Worm (Caenorhabditis elegans) whole organism, young adult: ENCODE results near the gene ubxn-4.
A peak's percentile ranks its signal among the peaks of the same experiment; 100 is the strongest.

ENCODE experiments used
- B0336.3 ChIP-seq: fragments of 200-800 bp; sonication (Bioruptor generic); IDR thresholded peaks from 2 replicates; pipeline ENCODE4 v1.3.6; 2022; ENCODE audit warnings: missing genetic modification characterization, missing compliant biosample characterization
- C17E4.6 ChIP-seq: fragments of 200-800 bp; sonication (Bioruptor generic); IDR thresholded peaks from 2 replicates; pipeline ENCODE4 v1.3.6; 2022; ENCODE audit warnings: missing genetic modification reagents, missing genetic modification characterization, missing compliant biosample characterization
- F52B5.7 ChIP-seq: sonication (generic microtip); optimal IDR thresholded peaks from 2 replicates; lab custom pipeline; 2016; ENCODE audit warnings: mild to moderate bottlenecking, missing genetic modification characterization, missing compliant biosample characterization
- F55B11.4 ChIP-seq: sonication (generic microtip); optimal IDR thresholded peaks from 2 replicates; lab custom pipeline; 2016; ENCODE audit warnings: missing compliant biosample characterization, missing genetic modification characterization, borderline replicate concordance; ENCODE audit not compliant: insufficient read depth
- K11D2.4 ChIP-seq: fragments of 200-800 bp; sonication (Bioruptor generic); IDR thresholded peaks from 2 replicates; pipeline ENCODE4 v1.3.6; 2022; ENCODE audit warnings: missing genetic modification reagents, missing genetic modification characterization, missing compliant biosample characterization
- K12H6.12 ChIP-seq: fragments of 200-800 bp; sonication (Bioruptor generic); optimal IDR thresholded peaks from 2 replicates; lab custom pipeline; 2018; ENCODE audit warnings: mild to moderate bottlenecking, missing genetic modification characterization, missing compliant biosample characterization
- T07F8.4 ChIP-seq: sonication (generic microtip); optimal IDR thresholded peaks from 2 replicates; lab custom pipeline; 2016; ENCODE audit warnings: mild to moderate bottlenecking, missing genetic modification characterization, moderate library complexity, missing compliant biosample characterization
- T26A5.8 ChIP-seq: sonication (generic microtip); optimal IDR thresholded peaks from 2 replicates; lab custom pipeline; 2016; ENCODE audit warnings: missing genetic modification characterization, missing compliant biosample characterization
- Y53F4B.3 ChIP-seq: fragments of 200-800 bp; sonication (Bioruptor generic); IDR thresholded peaks from 2 replicates; pipeline ENCODE4 v1.3.6; 2022; ENCODE audit warnings: missing genetic modification reagents, missing genetic modification characterization, missing compliant biosample characterization
- Y53G8AR.9 ChIP-seq: fragments of 200-800 bp; sonication (Bioruptor generic); conservative IDR thresholded peaks from 2 replicates; pipeline ENCODE4 v1.3.6; 2022; ENCODE audit warnings: missing genetic modification reagents, missing genetic modification characterization, missing compliant biosample characterization
- Y79H2A.3 ChIP-seq: fragments of 200-800 bp; sonication (Bioruptor generic); conservative IDR thresholded peaks from 2 replicates; pipeline ENCODE4 v1.3.6; 2022; ENCODE audit warnings: missing genetic modification reagents, missing genetic modification characterization, missing compliant biosample characterization
- ZK185.1 ChIP-seq: sonication (generic microtip); optimal IDR thresholded peaks from 2 replicates; lab custom pipeline; 2016; ENCODE audit warnings: mild to moderate bottlenecking, missing genetic modification characterization, missing compliant biosample characterization; ENCODE audit not compliant: poor library complexity, severe bottlenecking
- akir-1 ChIP-seq: fragments of 200-800 bp; sonication (Bioruptor generic); optimal IDR thresholded peaks from 2 replicates; lab custom pipeline; 2018; ENCODE audit warnings: mild to moderate bottlenecking, missing genetic modification characterization, moderate library complexity, missing compliant biosample characterization
- aptf-3 ChIP-seq: fragments of 200-800 bp; sonication (Bioruptor generic); IDR thresholded peaks from 2 replicates; pipeline ENCODE4 v1.3.6; 2022; ENCODE audit warnings: missing genetic modification characterization, missing compliant biosample characterization
- atf-7 ChIP-seq: sonication (generic microtip); optimal IDR thresholded peaks from 2 replicates; lab custom pipeline; 2017; ENCODE audit warnings: mild to moderate bottlenecking, missing genetic modification characterization, missing compliant biosample characterization
- ccch-3 ChIP-seq: fragments of 200-800 bp; sonication (Bioruptor generic); optimal IDR thresholded peaks from 2 replicates; lab custom pipeline; 2018; ENCODE audit warnings: mild to moderate bottlenecking, missing genetic modification characterization, missing compliant biosample characterization
- ceh-100 ChIP-seq: fragments of 200-800 bp; sonication (Bioruptor generic); IDR thresholded peaks from 2 replicates; pipeline ENCODE4 v1.3.6; 2022; ENCODE audit warnings: missing genetic modification reagents, missing genetic modification characterization, missing compliant biosample characterization
- ceh-40 ChIP-seq: fragments of 200-800 bp; sonication (Bioruptor generic); IDR thresholded peaks from 2 replicates; pipeline ENCODE4 v1.3.6; 2022; ENCODE audit warnings: missing genetic modification characterization, missing compliant biosample characterization
- ceh-58 ChIP-seq: fragments of 200-800 bp; sonication (Bioruptor generic); IDR thresholded peaks from 2 replicates; pipeline ENCODE4 v1.3.6; 2022; ENCODE audit warnings: missing genetic modification characterization, missing compliant biosample characterization
- dpl-1 ChIP-seq: fragments of 150-350 bp; optimal IDR thresholded peaks from 2 replicates; lab custom pipeline; 2014; ENCODE audit warnings: missing biosample characterization, missing genetic modification reagents, missing genetic modification characterization
- efl-1 ChIP-seq: fragments of 150-350 bp; optimal IDR thresholded peaks from 2 replicates; lab custom pipeline; 2014; ENCODE audit warnings: missing biosample characterization, missing genetic modification reagents, missing genetic modification characterization
- egl-18 ChIP-seq: fragments of 200-800 bp; sonication (Bioruptor generic); IDR thresholded peaks from 2 replicates; pipeline ENCODE4 v1.3.6; 2022; ENCODE audit warnings: missing genetic modification reagents, missing genetic modification characterization, missing compliant biosample characterization
- egrh-3 ChIP-seq: fragments of 200-800 bp; sonication (Bioruptor generic); IDR thresholded peaks from 2 replicates; pipeline ENCODE4 v1.3.6; 2022; ENCODE audit warnings: missing genetic modification reagents, missing genetic modification characterization, missing compliant biosample characterization
- ekl-4 ChIP-seq: fragments of 200-800 bp; sonication (Bioruptor generic); IDR thresholded peaks from 2 replicates; pipeline ENCODE4 v1.3.6; 2022; ENCODE audit warnings: missing genetic modification reagents, missing genetic modification characterization, missing compliant biosample characterization
- hlh-12 ChIP-seq: sonication (generic microtip); optimal IDR thresholded peaks from 2 replicates; lab custom pipeline; 2016; ENCODE audit warnings: missing genetic modification characterization, missing compliant biosample characterization
- lag-1 ChIP-seq: fragments of 200-800 bp; sonication (Bioruptor generic); IDR thresholded peaks from 2 replicates; pipeline ENCODE4 v1.3.6; 2022; ENCODE audit warnings: missing genetic modification reagents, missing genetic modification characterization, missing compliant biosample characterization
- let-526 ChIP-seq: fragments of 200-800 bp; sonication (Bioruptor generic); IDR thresholded peaks from 2 replicates; pipeline ENCODE4 v1.3.6; 2022; ENCODE audit warnings: missing genetic modification reagents, missing genetic modification characterization, missing compliant biosample characterization
- lin-26 ChIP-seq: fragments of 200-800 bp; sonication (Bioruptor generic); IDR thresholded peaks from 2 replicates; pipeline ENCODE4 v1.3.6; 2022; ENCODE audit warnings: missing genetic modification reagents, missing genetic modification characterization, missing compliant biosample characterization
- lin-40 ChIP-seq: sonication (generic microtip); optimal IDR thresholded peaks from 2 replicates; lab custom pipeline; 2016; ENCODE audit warnings: missing genetic modification characterization, mild to moderate bottlenecking, missing compliant biosample characterization, missing genotype, missing genetic modification reagents
- lsy-27 ChIP-seq: sonication (generic microtip); optimal IDR thresholded peaks from 2 replicates; lab custom pipeline; 2017; ENCODE audit warnings: missing genetic modification characterization, mild to moderate bottlenecking, missing compliant biosample characterization, antibody characterized with exemption, missing genotype, borderline replicate concordance; ENCODE audit not compliant: insufficient read depth
- mcd-1 ChIP-seq: fragments of 200-800 bp; sonication (Bioruptor generic); IDR thresholded peaks from 2 replicates; pipeline ENCODE4 v1.3.6; 2022; ENCODE audit warnings: missing genetic modification reagents, missing genetic modification characterization, missing compliant biosample characterization
- mxl-1 ChIP-seq: sonication (generic microtip); optimal IDR thresholded peaks from 2 replicates; lab custom pipeline; 2016; ENCODE audit warnings: missing genetic modification characterization, missing compliant biosample characterization
- nfyb-1 ChIP-seq: fragments of 200-800 bp; sonication (Bioruptor generic); IDR thresholded peaks from 2 replicates; pipeline ENCODE4 v1.3.6; 2022; ENCODE audit warnings: missing genetic modification reagents, missing genetic modification characterization, missing compliant biosample characterization
- nhr-27 ChIP-seq: fragments of 200-800 bp; sonication (Bioruptor generic); optimal IDR thresholded peaks from 2 replicates; lab custom pipeline; 2018; ENCODE audit warnings: mild to moderate bottlenecking, missing genetic modification characterization, moderate library complexity, missing compliant biosample characterization
- nhr-90 ChIP-seq: sonication (generic microtip); optimal IDR thresholded peaks from 2 replicates; lab custom pipeline; 2016; ENCODE audit warnings: missing genotype, mild to moderate bottlenecking, missing genetic modification characterization, missing compliant biosample characterization
- rpc-1 ChIP-seq, 2 experiments: fragments of 150-350 bp in 1 of 2; sonication (generic microtip) in 1 of 2; optimal IDR thresholded peaks; 2 replicates each; lab custom pipeline; 2014 to 2018; ENCODE audit warnings: missing biosample characterization in 1 of 2, missing genetic modification characterization in 1 of 2, missing genetic modification reagents in 1 of 2, missing genotype in 1 of 2
- sdz-38 ChIP-seq: sonication (generic microtip); optimal IDR thresholded peaks from 2 replicates; lab custom pipeline; 2016; ENCODE audit warnings: missing genotype, missing genetic modification characterization, missing compliant biosample characterization
- sea-2 ChIP-seq: fragments of 200-800 bp; sonication (Bioruptor generic); IDR thresholded peaks from 2 replicates; pipeline ENCODE4 v1.3.6; 2022; ENCODE audit warnings: missing genetic modification characterization, missing compliant biosample characterization
- snpc-1.3 ChIP-seq: sonication (generic microtip); optimal IDR thresholded peaks from 2 replicates; lab custom pipeline; 2017; ENCODE audit warnings: missing genetic modification characterization, mild to moderate bottlenecking, missing compliant biosample characterization, antibody characterized with exemption, moderate library complexity, missing genotype, missing genetic modification reagents; ENCODE audit not compliant: insufficient read depth
- snpc-3.4 ChIP-seq: sonication (generic microtip); optimal IDR thresholded peaks from 2 replicates; lab custom pipeline; 2017; ENCODE audit warnings: missing genetic modification characterization, mild to moderate bottlenecking, missing compliant biosample characterization, antibody characterized with exemption, moderate library complexity, missing genotype, missing genetic modification reagents
- snpc-4 ChIP-seq, 5 experiments: fragments of 150-350 bp in 1 of 5; sonication (generic microtip) in 4 of 5; optimal IDR thresholded peaks; 2 replicates each; lab custom pipeline; 2014 to 2018; ENCODE audit warnings: missing genetic modification characterization in 5 of 5, missing biosample characterization in 3 of 5, antibody characterized with exemption in 2 of 5, mild to moderate bottlenecking in 2 of 5, missing compliant biosample characterization in 2 of 5, missing genotype in 2 of 5, moderate library complexity in 2 of 5, missing genetic modification reagents in 1 of 5
- somi-1 ChIP-seq: fragments of 200-800 bp; sonication (Bioruptor generic); optimal IDR thresholded peaks from 2 replicates; lab custom pipeline; 2018; ENCODE audit warnings: mild to moderate bottlenecking, missing genetic modification characterization, missing compliant biosample characterization
- zfh-2 ChIP-seq: fragments of 200-800 bp; sonication (Bioruptor generic); conservative IDR thresholded peaks from 2 replicates; pipeline ENCODE4 v1.3.6; 2022; ENCODE audit warnings: missing genetic modification reagents, missing genetic modification characterization, missing compliant biosample characterization
- ztf-18 ChIP-seq: sonication (generic microtip); optimal IDR thresholded peaks from 2 replicates; lab custom pipeline; 2016; ENCODE audit warnings: missing genotype, mild to moderate bottlenecking, missing genetic modification characterization, missing compliant biosample characterization
- ztf-25 ChIP-seq: fragments of 200-800 bp; sonication (Bioruptor generic); IDR thresholded peaks from 2 replicates; pipeline ENCODE4 v1.3.6; 2022; ENCODE audit warnings: missing genetic modification reagents, missing genetic modification characterization, missing compliant biosample characterization
- ztf-6 ChIP-seq: fragments of 200-800 bp; sonication (Bioruptor generic); IDR thresholded peaks from 2 replicates; pipeline ENCODE4 v1.3.6; 2022; ENCODE audit warnings: missing genetic modification reagents, missing genetic modification characterization, missing compliant biosample characterization

The ubxn-4 gene

DNA sequence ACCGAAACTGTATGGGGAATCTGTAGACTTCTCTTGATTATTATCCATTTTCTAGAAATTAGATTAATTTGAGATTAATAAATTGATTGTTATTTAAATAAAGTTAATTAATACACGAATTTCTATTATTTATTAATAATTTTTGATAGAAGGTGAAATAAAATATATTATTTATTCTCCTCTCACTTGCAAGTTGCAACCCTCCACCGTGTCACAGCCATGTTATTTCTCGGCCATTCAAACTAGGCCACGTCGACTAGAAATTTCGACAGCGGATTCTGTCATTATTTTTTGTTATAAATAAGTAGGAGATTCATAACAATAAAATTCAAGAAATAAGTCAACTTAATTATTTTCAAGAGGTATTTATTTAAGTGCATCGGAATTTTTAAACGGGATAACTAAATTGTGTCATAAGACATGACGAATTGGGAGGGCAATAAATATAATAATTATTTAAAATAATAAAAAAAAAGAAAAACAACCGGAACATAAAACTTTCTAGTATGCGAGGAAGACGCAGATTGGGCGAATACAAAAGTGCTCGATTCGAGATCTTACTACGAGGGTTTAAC is 38.3 kb upstream of the ubxn-4 start, which contains the start of gene ufbp-1 (continued):
- no peak for TF ChIP-seq aptf-3
- TF ChIP-seq mxl-1, result no peak
- no peak for TF ChIP-seq nhr-90
- no peak for TF ChIP-seq sdz-38 (tag; lab: Kevin White, UChicago)
- TF ChIP-seq egrh-3 (GFP tag; lab: Robert Waterston, UW), result no peak
- TF ChIP-seq lag-1 (GFP tag; lab: Robert Waterston, UW), result 0 out of 2 replicates have a peak, but pooled peaks have one; percentile 8
- peak; percentile 57; the same call in 1 of the 2 replicates for TF ChIP-seq mcd-1 (GFP tag; lab: Robert Waterston, UW)
- TF ChIP-seq efl-1 (GFP tag; lab: Kevin White, UChicago), result no peak
- TF ChIP-seq rpc-1 (optimal IDR thresholded peaks at IDR 0.05; lab: Kevin White, UChicago), result no peak
- no peak for TF ChIP-seq rpc-1 (tag; optimal IDR thresholded peaks at IDR 0.05; lab: Kevin White, UChicago)
- 0 out of 2 replicates have a peak, but pooled peaks have one; percentile 23 for TF ChIP-seq ceh-58
- TF ChIP-seq snpc-3.4 (tag; lab: Kevin White, UChicago), result peak; percentile 53
- no peak for TF ChIP-seq sea-2 (GFP tag; lab: Robert Waterston, UW)
- TF ChIP-seq let-526 (GFP tag; lab: Robert Waterston, UW), result no peak
- TF ChIP-seq T26A5.8 (tag; lab: Kevin White, UChicago), result peak; percentile 77
- TF ChIP-seq Y79H2A.3 (GFP tag; lab: Robert Waterston, UW), result no peak
- TF ChIP-seq ekl-4 (GFP tag; lab: Robert Waterston, UW), result peak; percentile 88
- TF ChIP-seq lin-40 (tag; lab: Kevin White, UChicago), result peak; percentile 36
- no peak for TF ChIP-seq K11D2.4 (GFP tag; lab: Robert Waterston, UW)
- TF ChIP-seq lsy-27, result no peak
- TF ChIP-seq Y53F4B.3 (GFP tag; lab: Robert Waterston, UW), result no peak
- peak; percentile 27 for TF ChIP-seq akir-1 (GFP tag; lab: Kevin White, UChicago)
- peak; percentile 18 for TF ChIP-seq nhr-27 (tag; lab: Kevin White, UChicago)
- peak; percentile 83 for TF ChIP-seq K12H6.12 (tag; lab: Kevin White, UChicago)
- TF ChIP-seq nfyb-1 (GFP tag; lab: Robert Waterston, UW), result peak; percentile 93
- peak; percentile 41; the same call in 1 of the 2 replicates for TF ChIP-seq C17E4.6
- peak; percentile 93 for TF ChIP-seq Y53G8AR.9 (GFP tag; lab: Robert Waterston, UW)
- peak; percentile 40 for TF ChIP-seq somi-1 (GFP tag; lab: Kevin White, UChicago)
- peak; percentile 82 for TF ChIP-seq F52B5.7 (tag; lab: Kevin White, UChicago)
- peak; percentile 63 for TF ChIP-seq ztf-18 (tag; lab: Kevin White, UChicago)
- TF ChIP-seq zfh-2 (GFP tag; lab: Robert Waterston, UW), result no peak
- no peak for TF ChIP-seq ztf-6 (GFP tag; lab: Robert Waterston, UW)
- peak; percentile 22; the same call in 1 of the 2 replicates for TF ChIP-seq ceh-100 (GFP tag; lab: Robert Waterston, UW)
- TF ChIP-seq atf-7 (tag; lab: Kevin White, UChicago), result peak; percentile 91
- TF ChIP-seq T07F8.4 (tag; lab: Kevin White, UChicago), result peak; percentile 58
- TF ChIP-seq dpl-1 (GFP tag; lab: Kevin White, UChicago), result no peak
- TF ChIP-seq lin-26, result peak; percentile 70
- peak; percentile 54 for TF ChIP-seq ccch-3 (GFP tag; lab: Kevin White, UChicago)
- no peak for TF ChIP-seq hlh-12 (tag; lab: Kevin White, UChicago)
- 0 out of 2 replicates have a peak, but pooled peaks have one; percentile 38 for TF ChIP-seq egl-18
- no peak for TF ChIP-seq ztf-25 (GFP tag; lab: Robert Waterston, UW)
- no peak for TF ChIP-seq F55B11.4
- peak; percentile 21 for TF ChIP-seq snpc-4 (GFP tag; optimal IDR thresholded peaks at IDR 0.05; lab: Kevin White, UChicago)
- peak in 2 of 4 experiments; percentile 37 to 77 for TF ChIP-seq snpc-4 (tag; optimal IDR thresholded peaks at IDR 0.05; lab: Kevin White, UChicago)
- peak; percentile 26 for TF ChIP-seq snpc-1.3 (tag; lab: Kevin White, UChicago)
- TF ChIP-seq ceh-40 (GFP tag; lab: Robert Waterston, UW), result 0 out of 2 replicates have a peak, but pooled peaks have one; percentile 61
- peak; percentile 27 for TF ChIP-seq ZK185.1 (tag; lab: Kevin White, UChicago)
- peak; percentile 91 for TF ChIP-seq B0336.3 (GFP tag; lab: Robert Waterston, UW)
